Worm (Caenorhabditis elegans): ENCODE results near the gene F40G9.12.

F40G9.12 gene

DNA sequence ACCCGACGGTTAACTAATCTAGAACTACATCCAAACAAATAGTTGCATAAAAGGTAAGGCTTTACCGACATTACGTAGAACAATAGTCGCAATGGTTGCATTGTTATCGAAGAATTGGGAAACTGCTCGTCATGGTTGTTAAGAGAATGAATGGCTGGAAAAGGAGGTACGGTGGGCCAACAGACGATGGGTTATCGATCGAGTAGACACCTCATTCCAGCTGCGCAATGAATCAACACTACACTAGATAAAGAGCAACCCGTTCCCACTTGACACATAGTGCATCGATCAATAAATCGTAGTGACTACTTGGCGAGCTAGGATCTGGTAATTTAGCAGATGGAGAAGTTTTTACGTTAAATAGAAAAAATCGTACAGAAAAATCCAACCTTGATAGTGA is 26.6 kb upstream of the F40G9.12 start, which contains the start of the genes T17A3.12 and fbxb-83:
TSS of gene T17A3.12 (minus strand) at position 101 of the 400 bp plus-strand sequence.
TSS of gene fbxb-83 (minus strand) at position 134 of the 400 bp plus-strand sequence.
- TF ChIP-seq scrt-1 (GFP tag; IDR thresholded peaks at IDR 0.05) (no peak), sea-1 (GFP tag; conservative IDR thresholded peaks at IDR 0.05) (no peak), hnd-1 (tag; optimal IDR thresholded peaks at IDR 0.05) (no peak)

ce11 chrIII:146369-146768 is 25.3 kb upstream of the F40G9.12 start, which contains the start of gene fbxb-84:
Gene fbxb-84 (minus strand): TSS chrIII:146469.
- TF ChIP-seq ama-1 (optimal IDR thresholded peaks at IDR 0.05) (no peak), pes-1 (GFP tag; IDR thresholded peaks at IDR 0.05) (no peak), sea-1 (GFP tag; conservative IDR thresholded peaks at IDR 0.05) (no peak), hmbx-1 (tag; optimal IDR thresholded peaks at IDR 0.05) (no peak), scrt-1 (GFP tag; IDR thresholded peaks at IDR 0.05) (no peak), ets-7 (tag; optimal IDR thresholded peaks at IDR 0.05) (no peak), hnd-1 (tag; optimal IDR thresholded peaks at IDR 0.05) (no peak), F13C5.2 (tag; optimal IDR thresholded peaks at IDR 0.05) (no peak), ceh-13 (GFP tag; optimal IDR thresholded peaks at IDR 0.05) (no peak), flt-1 (GFP tag; IDR thresholded peaks at IDR 0.05) (no peak), tbx-37 (GFP tag; conservative IDR thresholded peaks at IDR 0.05) (no peak), tra-4 (tag; optimal IDR thresholded peaks at IDR 0.05) (no peak), ceh-36 (tag; optimal IDR thresholded peaks at IDR 0.05) (no peak), tbx-11 (GFP tag; IDR thresholded peaks at IDR 0.05) (no peak), aly-1 (tag; optimal IDR thresholded peaks at IDR 0.05) (no peak), hmg-4 (GFP tag; optimal IDR thresholded peaks at IDR 0.05) (no peak), B0310.2 (tag; optimal IDR thresholded peaks at IDR 0.05) (no peak)

DNA sequence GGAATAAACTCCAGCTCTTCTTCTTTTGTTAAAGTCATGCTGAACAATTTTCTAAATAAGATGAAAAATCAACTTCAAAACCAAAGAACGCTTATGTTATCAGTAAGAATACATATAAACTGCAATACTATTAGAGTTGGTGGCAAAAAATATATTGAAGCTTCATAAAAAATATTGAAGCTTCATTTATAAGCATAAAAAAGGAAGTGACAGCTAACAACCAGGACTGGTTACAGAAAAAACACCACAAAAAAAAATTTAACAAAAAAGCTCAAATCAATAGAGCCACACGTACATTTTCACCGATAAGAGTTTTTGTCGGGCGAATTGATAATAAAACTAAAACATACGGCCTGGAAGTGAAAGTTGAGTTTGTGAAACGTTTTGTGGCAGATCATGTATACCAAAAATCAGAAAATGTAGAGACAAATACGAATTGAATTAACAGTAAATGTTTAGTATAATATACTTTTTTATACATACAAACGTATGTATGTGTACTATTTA is 24.0 kb upstream of the F40G9.12 start, which contains the start of gene sqst-5:
TSS of gene sqst-5 (minus strand) at position 51 of the 507 bp plus-strand sequence.
- TF ChIP-seq ets-7 (tag; optimal IDR thresholded peaks at IDR 0.05) (no peak), hnd-1 (tag; optimal IDR thresholded peaks at IDR 0.05) (no peak), tbx-37 (GFP tag; conservative IDR thresholded peaks at IDR 0.05) (no peak), tbx-11 (GFP tag; IDR thresholded peaks at IDR 0.05) (no peak), tra-4 (tag; optimal IDR thresholded peaks at IDR 0.05) (no peak), scrt-1 (GFP tag; IDR thresholded peaks at IDR 0.05) (no peak), B0310.2 (tag; optimal IDR thresholded peaks at IDR 0.05) (no peak), aly-1 (tag; optimal IDR thresholded peaks at IDR 0.05) (no peak), hmbx-1 (tag; optimal IDR thresholded peaks at IDR 0.05) (no peak)

- no peak for TF ChIP-seq aly-1 (tag; optimal IDR thresholded peaks at IDR 0.05)
- no peak for TF ChIP-seq hnd-1 (tag; optimal IDR thresholded peaks at IDR 0.05)
- no peak for TF ChIP-seq scrt-1 (GFP tag; IDR thresholded peaks at IDR 0.05)
- TF ChIP-seq B0310.2 (tag; optimal IDR thresholded peaks at IDR 0.05) = no peak
- no peak for TF ChIP-seq tra-4 (tag; optimal IDR thresholded peaks at IDR 0.05)
- no peak for TF ChIP-seq tbx-37 (GFP tag; conservative IDR thresholded peaks at IDR 0.05)
- TF ChIP-seq ama-1 (optimal IDR thresholded peaks at IDR 0.05) = no peak
- TF ChIP-seq ceh-13 (GFP tag; optimal IDR thresholded peaks at IDR 0.05) = no peak
- TF ChIP-seq tbx-11 (GFP tag; IDR thresholded peaks at IDR 0.05) = no peak
- no peak for TF ChIP-seq hmg-4 (GFP tag; optimal IDR thresholded peaks at IDR 0.05)
- TF ChIP-seq hmbx-1 (tag; optimal IDR thresholded peaks at IDR 0.05) = no peak
- TF ChIP-seq F13C5.2 (tag; optimal IDR thresholded peaks at IDR 0.05) = no peak
- TF ChIP-seq pes-1 (GFP tag; IDR thresholded peaks at IDR 0.05) = no peak
- no peak for TF ChIP-seq ets-7 (tag; optimal IDR thresholded peaks at IDR 0.05)
- no peak for TF ChIP-seq ceh-36 (tag; optimal IDR thresholded peaks at IDR 0.05)
- no peak for TF ChIP-seq flt-1 (GFP tag; IDR thresholded peaks at IDR 0.05)
Measured at ce11 chrIII:149132-149531, 22.5 kb upstream of the F40G9.12 start.

- TF ChIP-seq aly-1 (tag; optimal IDR thresholded peaks at IDR 0.05) (no peak), hmg-4 (GFP tag; optimal IDR thresholded peaks at IDR 0.05) (no peak), scrt-1 (GFP tag; IDR thresholded peaks at IDR 0.05) (no peak), tbx-11 (GFP tag; IDR thresholded peaks at IDR 0.05) (no peak), flt-1 (GFP tag; IDR thresholded peaks at IDR 0.05) (no peak), B0310.2 (tag; optimal IDR thresholded peaks at IDR 0.05) (no peak), ama-1 (optimal IDR thresholded peaks at IDR 0.05) (no peak), F13C5.2 (tag; optimal IDR thresholded peaks at IDR 0.05) (no peak), sea-1 (GFP tag; conservative IDR thresholded peaks at IDR 0.05) (no peak), ceh-13 (GFP tag; optimal IDR thresholded peaks at IDR 0.05) (no peak), pes-1 (GFP tag; IDR thresholded peaks at IDR 0.05) (no peak), hnd-1 (tag; optimal IDR thresholded peaks at IDR 0.05) (no peak), ets-7 (tag; optimal IDR thresholded peaks at IDR 0.05) (no peak), hmbx-1 (tag; optimal IDR thresholded peaks at IDR 0.05) (no peak), tra-4 (tag; optimal IDR thresholded peaks at IDR 0.05) (no peak), tbx-37 (GFP tag; conservative IDR thresholded peaks at IDR 0.05) (no peak)
Measured at ce11 chrIII:151084-151483, 20.6 kb upstream of the F40G9.12 start.

ce11 chrIII:154168-154567 is 17.5 kb upstream of the F40G9.12 start:
- TF ChIP-seq B0310.2 (tag; optimal IDR thresholded peaks at IDR 0.05) = no peak
- no peak for TF ChIP-seq F13C5.2 (tag; optimal IDR thresholded peaks at IDR 0.05)
- no peak for TF ChIP-seq ama-1 (optimal IDR thresholded peaks at IDR 0.05)
- TF ChIP-seq hnd-1 (tag; optimal IDR thresholded peaks at IDR 0.05) = no peak
- TF ChIP-seq hmbx-1 (tag; optimal IDR thresholded peaks at IDR 0.05) = no peak
- no peak for TF ChIP-seq scrt-1 (GFP tag; IDR thresholded peaks at IDR 0.05)
- TF ChIP-seq ceh-13 (GFP tag; optimal IDR thresholded peaks at IDR 0.05) = no peak
- no peak for TF ChIP-seq tra-4 (tag; optimal IDR thresholded peaks at IDR 0.05)
- no peak for TF ChIP-seq sea-1 (GFP tag; conservative IDR thresholded peaks at IDR 0.05)
- no peak for TF ChIP-seq tbx-37 (GFP tag; conservative IDR thresholded peaks at IDR 0.05)
- TF ChIP-seq flt-1 (GFP tag; IDR thresholded peaks at IDR 0.05) = no peak

DNA sequence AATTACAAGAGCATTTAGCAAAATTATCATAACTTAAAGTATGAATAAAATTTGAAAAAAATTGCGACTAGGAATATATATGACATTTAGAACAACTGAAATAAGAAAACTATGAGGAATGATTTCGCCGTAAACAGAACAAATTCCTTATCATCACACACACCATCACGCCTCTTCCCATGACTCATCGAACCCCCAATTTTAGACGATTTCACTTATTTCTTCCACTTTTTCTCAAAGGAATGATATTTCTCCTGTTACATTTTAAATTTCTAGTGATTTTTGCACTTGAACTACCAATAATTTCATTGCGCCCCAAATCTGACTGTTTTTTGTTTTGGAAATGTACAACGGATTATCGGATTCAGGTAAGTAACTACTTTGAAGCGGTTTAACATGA is 15.0 kb upstream of the F40G9.12 start, which contains the start of the genes zig-13 and ver-1:
TSS of gene zig-13 (minus strand) at position 101 of the 400 bp plus-strand sequence.
TSS of gene ver-1 (plus strand) at position 180 of the 400 bp plus-strand sequence.
- no peak for TF ChIP-seq B0310.2 (tag; optimal IDR thresholded peaks at IDR 0.05)
- no peak for TF ChIP-seq ceh-13 (GFP tag; optimal IDR thresholded peaks at IDR 0.05)
- no peak for TF ChIP-seq tra-4 (tag; optimal IDR thresholded peaks at IDR 0.05)
- TF ChIP-seq aly-1 (tag; optimal IDR thresholded peaks at IDR 0.05) = no peak
- TF ChIP-seq tbx-37 (GFP tag; conservative IDR thresholded peaks at IDR 0.05) = no peak
- TF ChIP-seq ets-7 (tag; optimal IDR thresholded peaks at IDR 0.05) = no peak
- no peak for TF ChIP-seq hnd-1 (tag; optimal IDR thresholded peaks at IDR 0.05)
- TF ChIP-seq tbx-11 (GFP tag; IDR thresholded peaks at IDR 0.05) = no peak
- TF ChIP-seq sea-1 (GFP tag; conservative IDR thresholded peaks at IDR 0.05) = no peak
- no peak for TF ChIP-seq hmbx-1 (tag; optimal IDR thresholded peaks at IDR 0.05)
- no peak for TF ChIP-seq ceh-36 (tag; optimal IDR thresholded peaks at IDR 0.05)
- no peak for TF ChIP-seq hmg-4 (GFP tag; optimal IDR thresholded peaks at IDR 0.05)
- TF ChIP-seq flt-1 (GFP tag; IDR thresholded peaks at IDR 0.05) = no peak
- no peak for TF ChIP-seq F13C5.2 (tag; optimal IDR thresholded peaks at IDR 0.05)
